Worm (Caenorhabditis elegans) whole organism, mixed stage, embryonic: ENCODE data around the gene znf-598.

Experiments used
- bed-3 ChIP-seq: fragments of 200-800 bp; sonication (Bioruptor generic); optimal IDR thresholded peaks from 3 replicates; lab custom pipeline; 2018; ENCODE audit warnings: mild to moderate bottlenecking, missing genetic modification characterization, moderate library complexity, missing compliant biosample characterization
- ceh-39 ChIP-seq: fragments of 150-350 bp; optimal IDR thresholded peaks from 2 replicates; lab custom pipeline; 2014; ENCODE audit warnings: missing biosample characterization, missing genetic modification characterization
- ceh-43 ChIP-seq: fragments of 200-800 bp; sonication (Bioruptor generic); optimal IDR thresholded peaks from 2 replicates; lab custom pipeline; 2018; ENCODE audit warnings: mild to moderate bottlenecking, missing genetic modification characterization, moderate library complexity, missing compliant biosample characterization
- ceh-83 ChIP-seq: fragments of 200-800 bp; sonication (Bioruptor generic); optimal IDR thresholded peaks from 2 replicates; lab custom pipeline; 2018; ENCODE audit warnings: mild to moderate bottlenecking, missing genetic modification characterization, missing compliant biosample characterization
- drap-1 ChIP-seq: fragments of 200-800 bp; sonication (Bioruptor generic); optimal IDR thresholded peaks from 3 replicates; lab custom pipeline; 2018; ENCODE audit warnings: mild to moderate bottlenecking, missing genetic modification characterization, missing compliant biosample characterization
- elt-1 ChIP-seq: sonication (generic microtip); optimal IDR thresholded peaks from 2 replicates; lab custom pipeline; 2017; ENCODE audit warnings: missing genetic modification characterization, mild to moderate bottlenecking, missing compliant biosample characterization, antibody characterized with exemption, moderate library complexity, borderline replicate concordance; ENCODE audit not compliant: insufficient read depth
- elt-3 ChIP-seq: fragments of 150-350 bp; optimal IDR thresholded peaks from 2 replicates; lab custom pipeline; 2014; ENCODE audit warnings: missing biosample characterization, missing genetic modification characterization
- flh-1 ChIP-seq: fragments of 200-800 bp; sonication (Bioruptor generic); optimal IDR thresholded peaks from 2 replicates; lab custom pipeline; 2018; ENCODE audit warnings: mild to moderate bottlenecking, missing genetic modification characterization, moderate library complexity, missing compliant biosample characterization
- ham-2 ChIP-seq: fragments of 200-800 bp; sonication (Bioruptor generic); optimal IDR thresholded peaks from 2 replicates; lab custom pipeline; 2018; ENCODE audit warnings: mild to moderate bottlenecking, missing genetic modification characterization, missing compliant biosample characterization
- hlh-1 ChIP-seq: fragments of 150-350 bp; optimal IDR thresholded peaks from 2 replicates; lab custom pipeline; 2014; ENCODE audit warnings: missing biosample characterization, missing genetic modification reagents, missing genetic modification characterization
- lsy-2 ChIP-seq: fragments of 150-350 bp; optimal IDR thresholded peaks from 2 replicates; lab custom pipeline; 2014; ENCODE audit warnings: missing biosample characterization, missing genetic modification characterization
- mab-5 ChIP-seq: fragments of 150-350 bp; optimal IDR thresholded peaks from 2 replicates; lab custom pipeline; 2014; ENCODE audit warnings: missing biosample characterization, missing genetic modification characterization
- mep-1 ChIP-seq: fragments of 150-350 bp; optimal IDR thresholded peaks from 2 replicates; lab custom pipeline; 2017; ENCODE audit warnings: missing biosample characterization, missing genetic modification reagents, missing genetic modification characterization, inconsistent platforms
- mls-2 ChIP-seq: sonication (generic microtip); optimal IDR thresholded peaks from 2 replicates; lab custom pipeline; 2016; ENCODE audit warnings: mild to moderate bottlenecking, missing genetic modification characterization, moderate library complexity, missing compliant biosample characterization
- nhr-12 ChIP-seq: fragments of 150-350 bp; optimal IDR thresholded peaks from 2 replicates; lab custom pipeline; 2014; ENCODE audit warnings: missing biosample characterization, missing genetic modification characterization
- nhr-2 ChIP-seq: fragments of 150-350 bp; optimal IDR thresholded peaks from 2 replicates; lab custom pipeline; 2014; ENCODE audit warnings: missing biosample characterization, missing genetic modification characterization
- nhr-237 ChIP-seq: fragments of 150-350 bp; optimal IDR thresholded peaks from 2 replicates; lab custom pipeline; 2014; ENCODE audit warnings: missing biosample characterization, missing genetic modification characterization
- nhr-28 ChIP-seq: fragments of 150-350 bp; optimal IDR thresholded peaks from 2 replicates; lab custom pipeline; 2014; ENCODE audit warnings: missing biosample characterization, missing genetic modification characterization
- nhr-76 ChIP-seq: sonication (generic microtip); optimal IDR thresholded peaks from 2 replicates; lab custom pipeline; 2017; ENCODE audit warnings: missing biosample characterization, missing genetic modification characterization
- pha-4 ChIP-seq: fragments of 150-350 bp; optimal IDR thresholded peaks from 2 replicates; lab custom pipeline; 2018; ENCODE audit warnings: missing biosample characterization, missing genetic modification reagents, missing genetic modification characterization
- sem-2 ChIP-seq: fragments of 200-800 bp; sonication (Bioruptor generic); optimal IDR thresholded peaks from 2 replicates; lab custom pipeline; 2018; ENCODE audit warnings: mild to moderate bottlenecking, missing genetic modification characterization, missing compliant biosample characterization
- snpc-4 ChIP-seq: fragments of 150-350 bp; optimal IDR thresholded peaks from 2 replicates; lab custom pipeline; 2014; ENCODE audit warnings: missing biosample characterization, missing genetic modification characterization
- sptf-1 ChIP-seq: sonication (generic microtip); optimal IDR thresholded peaks from 2 replicates; lab custom pipeline; 2017; ENCODE audit warnings: mild to moderate bottlenecking, missing genetic modification characterization, moderate library complexity, missing compliant biosample characterization
- tbx-8 ChIP-seq: fragments of 200-800 bp; sonication (Bioruptor generic); optimal IDR thresholded peaks from 2 replicates; lab custom pipeline; 2018; ENCODE audit warnings: mild to moderate bottlenecking, missing genetic modification characterization, moderate library complexity, missing compliant biosample characterization
- unc-120 ChIP-seq: sonication (generic microtip); optimal IDR thresholded peaks from 2 replicates; lab custom pipeline; 2017; ENCODE audit warnings: missing genetic modification characterization, missing compliant biosample characterization; ENCODE audit not compliant: poor library complexity, severe bottlenecking
- unc-39 ChIP-seq: fragments of 150-350 bp; optimal IDR thresholded peaks from 2 replicates; lab custom pipeline; 2014; ENCODE audit warnings: missing biosample characterization, missing genetic modification characterization
- unc-62 ChIP-seq: fragments of 150-350 bp; optimal IDR thresholded peaks from 2 replicates; lab custom pipeline; 2014; ENCODE audit warnings: missing biosample characterization, missing genetic modification reagents, missing genetic modification characterization
- zip-8 ChIP-seq: fragments of 150-350 bp; optimal IDR thresholded peaks from 2 replicates; lab custom pipeline; 2014; ENCODE audit warnings: missing biosample characterization, missing genetic modification characterization
- ztf-11 ChIP-seq: fragments of 150-350 bp; optimal IDR thresholded peaks from 2 replicates; lab custom pipeline; 2014; ENCODE audit warnings: missing biosample characterization, missing genetic modification characterization

The znf-598 gene

DNA sequence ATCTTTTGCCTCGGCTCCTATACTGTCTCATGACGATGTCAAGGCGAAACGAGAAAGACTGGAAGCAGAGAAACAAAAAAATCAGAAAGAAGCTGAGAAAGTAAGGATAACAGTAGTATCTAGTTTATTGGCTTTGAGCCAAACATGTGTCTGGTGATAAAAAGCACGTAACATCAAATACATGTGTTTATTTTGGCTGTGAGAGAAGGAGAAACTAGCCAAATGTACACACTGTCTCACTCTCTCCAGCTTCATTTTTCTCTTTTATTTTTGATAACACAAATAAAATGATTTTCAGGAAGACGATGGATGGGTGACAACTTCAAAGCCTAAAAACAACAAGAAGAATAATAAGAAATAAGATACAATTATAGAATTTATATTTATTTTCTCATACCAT is 3.9 kb downstream of the znf-598 start:
- TF ChIP-seq ceh-43 (GFP tag; lab: Kevin White, UChicago), result no peak
- TF ChIP-seq ceh-39 (tag; lab: Kevin White, UChicago), result no peak
- TF ChIP-seq ceh-83 (GFP tag; lab: Kevin White, UChicago), result no peak
- TF ChIP-seq elt-3 (tag; lab: Kevin White, UChicago), result no peak
- no peak for TF ChIP-seq pha-4 (tag; lab: Kevin White, UChicago)
- no peak for TF ChIP-seq drap-1 (GFP tag; lab: Kevin White, UChicago)
- no peak for TF ChIP-seq nhr-237 (tag; lab: Kevin White, UChicago)
- no peak for TF ChIP-seq nhr-28 (tag; lab: Kevin White, UChicago)
- no peak for TF ChIP-seq elt-1
- TF ChIP-seq zip-8, result no peak
- TF ChIP-seq mep-1 (tag; lab: Kevin White, UChicago), result no peak
- TF ChIP-seq mab-5 (tag; lab: Kevin White, UChicago), result no peak
- no peak for TF ChIP-seq hlh-1
- TF ChIP-seq ztf-11 (tag; lab: Kevin White, UChicago), result no peak
- TF ChIP-seq lsy-2 (tag; lab: Kevin White, UChicago), result no peak
- no peak for TF ChIP-seq nhr-76 (tag; lab: Kevin White, UChicago)
- no peak for TF ChIP-seq snpc-4 (tag; lab: Kevin White, UChicago)
- TF ChIP-seq sem-2 (GFP tag; lab: Kevin White, UChicago), result no peak
- TF ChIP-seq unc-62 (GFP tag; lab: Kevin White, UChicago), result no peak
- TF ChIP-seq nhr-12 (tag; lab: Kevin White, UChicago), result no peak

DNA sequence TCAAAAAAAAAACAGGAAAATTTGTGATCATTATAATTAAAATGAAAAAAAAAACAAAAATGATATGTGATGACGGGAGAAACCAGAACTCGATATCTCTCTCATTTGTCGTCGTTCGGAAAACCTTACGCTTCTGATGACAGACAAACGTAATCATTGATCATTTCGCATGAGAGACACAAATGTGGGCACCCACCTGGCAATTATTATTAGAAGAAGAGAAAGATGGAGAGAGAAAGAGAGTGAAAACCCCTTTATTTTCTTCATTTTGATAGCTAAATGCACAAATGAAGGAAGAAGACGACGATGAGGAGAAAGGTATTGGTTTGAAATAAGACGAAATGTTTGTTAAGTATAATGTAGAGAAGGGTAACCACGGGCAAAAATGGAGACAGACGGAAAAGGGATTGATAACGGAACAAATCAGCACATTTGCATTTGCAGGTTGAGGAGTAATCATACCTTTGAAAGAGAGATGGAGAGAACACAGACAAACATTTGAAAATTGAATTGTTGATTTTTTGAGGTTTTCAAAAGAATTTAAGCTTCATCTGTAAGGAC is 5.6 kb downstream of the znf-598 start:
- no peak for TF ChIP-seq nhr-2 (tag; lab: Kevin White, UChicago)
- no peak for TF ChIP-seq nhr-12 (tag; lab: Kevin White, UChicago)
- TF ChIP-seq hlh-1, result no peak
- TF ChIP-seq elt-1, result no peak
- no peak for TF ChIP-seq mep-1 (tag; lab: Kevin White, UChicago)
- TF ChIP-seq ham-2, result no peak
- TF ChIP-seq, all 35 proteins: peak for 0

DNA sequence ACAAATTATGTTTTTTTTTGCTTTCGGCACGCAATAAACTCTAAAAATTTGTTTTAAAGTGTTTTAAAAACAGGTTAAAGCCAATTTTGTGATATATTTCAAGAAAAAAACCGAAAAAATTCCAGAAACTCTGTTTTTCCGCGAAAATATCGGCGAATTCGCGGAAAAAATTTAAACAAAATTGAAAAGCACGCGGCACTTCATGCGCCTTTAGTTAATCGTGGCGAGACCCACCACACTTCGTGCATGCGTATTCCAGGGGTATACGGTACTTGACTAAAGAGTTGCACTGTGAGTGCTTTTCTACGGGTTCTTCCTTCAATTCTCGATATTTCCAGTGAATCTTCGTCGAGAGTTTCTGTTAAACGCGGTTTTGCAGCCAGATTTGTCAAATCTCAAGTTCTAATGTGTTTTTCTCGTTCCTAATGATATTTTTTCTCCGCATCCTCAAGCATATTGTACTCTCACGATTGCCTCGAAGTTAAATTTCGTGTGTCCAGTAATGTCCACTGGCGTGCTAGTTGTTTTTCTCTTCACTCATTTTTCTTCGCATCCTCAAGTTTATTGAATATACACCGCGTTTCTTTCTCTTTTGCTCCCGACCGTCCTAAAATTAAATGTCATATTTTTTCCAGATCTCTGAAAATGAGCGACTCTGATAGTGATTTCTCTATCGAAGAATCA is 12.2 kb downstream of the znf-598 start, which contains the start of gene cin-4:
cin-4 (plus strand) TSS at position 634 of the 684 bp plus-strand sequence.
- TF ChIP-seq zip-8, result no peak
- no peak for TF ChIP-seq elt-3 (tag; lab: Kevin White, UChicago)
- TF ChIP-seq sptf-1, result no peak
- no peak for TF ChIP-seq bed-3 (GFP tag; lab: Kevin White, UChicago)
- TF ChIP-seq mep-1 (tag; lab: Kevin White, UChicago), result no peak
- no peak for TF ChIP-seq lsy-2 (tag; lab: Kevin White, UChicago)
- TF ChIP-seq pha-4 (tag; lab: Kevin White, UChicago), result no peak
- no peak for TF ChIP-seq mab-5 (tag; lab: Kevin White, UChicago)
- TF ChIP-seq sem-2 (GFP tag; lab: Kevin White, UChicago), result no peak
- TF ChIP-seq elt-1, result no peak
- no peak for TF ChIP-seq tbx-8 (GFP tag; lab: Kevin White, UChicago)
- TF ChIP-seq ceh-39 (tag; lab: Kevin White, UChicago), result no peak
- no peak for TF ChIP-seq mls-2
- TF ChIP-seq ceh-43 (GFP tag; lab: Kevin White, UChicago), result no peak
- no peak for TF ChIP-seq unc-120 (tag; lab: Kevin White, UChicago)
- no peak for TF ChIP-seq ham-2
- no peak for TF ChIP-seq snpc-4 (tag; lab: Kevin White, UChicago)

DNA sequence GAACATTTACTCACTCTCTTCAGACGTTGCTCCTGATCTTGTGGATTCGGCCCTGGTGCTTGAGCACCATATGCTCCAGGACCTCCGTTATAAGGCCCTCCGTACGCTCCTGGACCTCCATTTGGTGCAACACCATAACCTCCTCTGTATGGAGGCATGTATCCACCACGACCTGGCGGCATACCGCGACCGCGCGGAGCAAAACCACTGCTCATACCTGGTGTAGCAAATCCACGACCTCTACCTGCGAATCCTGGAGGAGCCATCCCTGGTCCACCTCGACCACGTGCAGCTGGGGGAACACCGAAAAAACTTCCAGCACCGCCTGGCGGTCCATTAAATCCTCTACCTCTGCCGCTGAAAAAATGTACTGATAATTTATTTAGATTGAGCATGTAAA is 23.9 kb downstream of the znf-598 start:
- no peak for TF ChIP-seq mab-5 (tag; lab: Kevin White, UChicago)
- no peak for TF ChIP-seq nhr-2 (tag; lab: Kevin White, UChicago)
- no peak for TF ChIP-seq elt-3 (tag; lab: Kevin White, UChicago)
- no peak for TF ChIP-seq zip-8
- no peak for TF ChIP-seq flh-1 (GFP tag; lab: Kevin White, UChicago)
- no peak for TF ChIP-seq sptf-1
- no peak for TF ChIP-seq lsy-2 (tag; lab: Kevin White, UChicago)
- TF ChIP-seq unc-39 (tag; lab: Kevin White, UChicago), result no peak
- no peak for TF ChIP-seq nhr-12 (tag; lab: Kevin White, UChicago)
- no peak for TF ChIP-seq hlh-1
